Fruit fly (Drosophila melanogaster): ENCODE data around the gene CG44139.

DNA sequence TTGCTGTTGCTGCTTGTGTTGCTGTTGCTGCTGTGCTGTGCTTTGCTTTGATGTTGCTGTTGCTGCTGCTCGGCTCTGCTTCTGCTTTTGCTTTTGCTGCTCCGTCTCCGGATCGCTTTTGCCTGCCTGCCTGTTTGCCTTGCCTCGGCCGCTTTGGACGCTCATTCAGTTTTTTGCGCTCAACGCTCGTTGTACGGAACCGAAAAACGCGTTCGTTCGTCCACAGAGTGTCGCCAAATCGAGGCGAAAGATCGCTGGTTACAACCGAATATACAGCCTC is 3.6 kb downstream of the CG44139 start, which contains the start of gene dpp:
- TF ChIP-seq ey (GFP tag; optimal IDR thresholded peaks at IDR 0.05): no peak
- TF ChIP-seq pan (optimal IDR thresholded peaks at IDR 0.05): no peak
- no peak for TF ChIP-seq CG32264 (GFP tag; optimal IDR thresholded peaks at IDR 0.05)
- peak; percentile 63 for TF ChIP-seq Dfd (GFP tag; optimal IDR thresholded peaks at IDR 0.05)
- no peak for TF ChIP-seq OdsH (GFP tag; optimal IDR thresholded peaks at IDR 0.05)
- no peak for TF ChIP-seq sage (GFP tag; optimal IDR thresholded peaks at IDR 0.05)
- TF ChIP-seq sv (GFP tag; optimal IDR thresholded peaks at IDR 0.05): no peak
- no peak for TF ChIP-seq lola (GFP tag; optimal IDR thresholded peaks at IDR 0.05)
- TF ChIP-seq h (GFP tag; optimal IDR thresholded peaks at IDR 0.05): no peak
- no peak for TF ChIP-seq rgr (GFP tag; optimal IDR thresholded peaks at IDR 0.05)
- no peak for TF ChIP-seq dmrt93B (GFP tag; optimal IDR thresholded peaks at IDR 0.05)

All from whole organism, wandering third instar larva.